Fruit fly (Drosophila melanogaster) whole organism, embryonic: Measurements from ENCODE around the gene Pex5.

ENCODE experiments used
- Antp ChIP-seq: fragments of 200-800 bp; sonication (Bioruptor generic); optimal IDR thresholded peaks from 3 replicates; lab custom pipeline; 2016; ENCODE audit warnings: missing biosample characterization, missing genetic modification characterization
- Asciz ChIP-seq: fragments of 200-800 bp; sonication (Bioruptor generic); optimal IDR thresholded peaks from 2 replicates; lab custom pipeline; 2017; ENCODE audit warnings: missing biosample characterization, mild to moderate bottlenecking, missing genetic modification characterization, missing genetic modification reagents
- CG10366 ChIP-seq: fragments of 200-800 bp; sonication (Bioruptor generic); IDR thresholded peaks from 2 replicates; pipeline ENCODE4 v1.3.6; 2022; ENCODE audit warnings: missing biosample characterization, missing genetic modification characterization
- CG10959 ChIP-seq: fragments of 200-800 bp; sonication (Bioruptor generic); IDR thresholded peaks from 2 replicates; pipeline ENCODE4 v1.3.6; 2022; ENCODE audit warnings: missing biosample characterization, missing genetic modification characterization
- CG10979 ChIP-seq: fragments of 200-800 bp; sonication (Bioruptor generic); optimal IDR thresholded peaks from 2 replicates; lab custom pipeline; 2018; ENCODE audit warnings: missing biosample characterization, mild to moderate bottlenecking, missing genetic modification characterization, moderate library complexity
- CG11560 ChIP-seq: fragments of 200-800 bp; sonication (Bioruptor generic); IDR thresholded peaks from 3 replicates; pipeline ENCODE4 v1.3.6; 2022; ENCODE audit warnings: missing biosample characterization, missing genetic modification characterization
- CG12104 ChIP-seq: fragments of 200-800 bp; sonication (Bioruptor generic); optimal IDR thresholded peaks from 3 replicates; lab custom pipeline; 2016; ENCODE audit warnings: missing biosample characterization, missing genetic modification characterization
- CG12769 ChIP-seq: fragments of 200-800 bp; sonication (Bioruptor generic); optimal IDR thresholded peaks from 2 replicates; lab custom pipeline; 2019; ENCODE audit warnings: missing biosample characterization, mild to moderate bottlenecking, missing genetic modification characterization, moderate library complexity
- CG14710 ChIP-seq: fragments of 200-800 bp; sonication (Bioruptor generic); optimal IDR thresholded peaks from 3 replicates; lab custom pipeline; 2019; ENCODE audit warnings: missing biosample characterization, mild to moderate bottlenecking, missing genetic modification characterization, moderate library complexity
- CG14860 ChIP-seq: fragments of 200-800 bp; sonication (Bioruptor generic); IDR thresholded peaks from 3 replicates; pipeline ENCODE4 v1.3.6; 2022; ENCODE audit warnings: missing biosample characterization, missing genetic modification characterization; ENCODE audit not compliant: partially characterized antibody
- CG18476 ChIP-seq: fragments of 200-800 bp; sonication (Bioruptor generic); optimal IDR thresholded peaks from 2 replicates; lab custom pipeline; 2016; ENCODE audit warnings: missing biosample characterization, mild to moderate bottlenecking, missing genetic modification characterization
- CG2202 ChIP-seq: fragments of 200-800 bp; sonication (Bioruptor generic); optimal IDR thresholded peaks from 2 replicates; lab custom pipeline; 2018; ENCODE audit warnings: missing biosample characterization, mild to moderate bottlenecking, missing genetic modification characterization
- CG3281 ChIP-seq: fragments of 200-800 bp; sonication (Bioruptor generic); optimal IDR thresholded peaks from 3 replicates; lab custom pipeline; 2017; ENCODE audit warnings: missing biosample characterization, mild to moderate bottlenecking, missing genetic modification characterization
- CG4617 ChIP-seq: fragments of 200-800 bp; sonication (Bioruptor generic); optimal IDR thresholded peaks from 3 replicates; lab custom pipeline; 2016; ENCODE audit warnings: missing biosample characterization, missing genetic modification characterization, borderline replicate concordance
- CG4854 ChIP-seq: fragments of 200-800 bp; sonication (Bioruptor generic); optimal IDR thresholded peaks from 2 replicates; lab custom pipeline; 2016; ENCODE audit warnings: missing biosample characterization, missing genetic modification characterization, inconsistent platforms
- CG7556 ChIP-seq: fragments of 200-800 bp; sonication (Bioruptor generic); optimal IDR thresholded peaks from 2 replicates; lab custom pipeline; 2017; ENCODE audit warnings: missing biosample characterization, mild to moderate bottlenecking, missing genetic modification characterization
- CG7786 ChIP-seq: fragments of 200-800 bp; sonication (Bioruptor generic); optimal IDR thresholded peaks from 2 replicates; lab custom pipeline; 2016; ENCODE audit warnings: missing biosample characterization, missing genetic modification characterization
- CG8281 ChIP-seq: fragments of 200-800 bp; sonication (Bioruptor generic); optimal IDR thresholded peaks from 2 replicates; lab custom pipeline; 2018; ENCODE audit warnings: missing biosample characterization, mild to moderate bottlenecking, missing genetic modification characterization, moderate library complexity
- CG9932 ChIP-seq: fragments of 200-800 bp; sonication (Bioruptor generic); IDR thresholded peaks from 2 replicates; pipeline ENCODE4 v1.3.6; 2022; ENCODE audit warnings: missing biosample characterization, missing genetic modification characterization
- Dfd ChIP-seq, 2 experiments: fragments of >200 bp; optimal IDR thresholded peaks; 2 replicates each; lab custom pipeline; 2017; ENCODE audit warnings: missing biosample characterization in 2 of 2, missing genetic modification characterization in 2 of 2
- Dref ChIP-seq: fragments of 200-800 bp; sonication (Bioruptor generic); IDR thresholded peaks from 2 replicates; pipeline ENCODE4 v1.3.6; 2022; ENCODE audit warnings: missing biosample characterization, missing genetic modification characterization
- ERR ChIP-seq: fragments of 200-800 bp; sonication (Bioruptor generic); optimal IDR thresholded peaks from 2 replicates; lab custom pipeline; 2016; ENCODE audit warnings: missing biosample characterization, missing genetic modification characterization
- Fer3 ChIP-seq: fragments of 200-800 bp; sonication (Bioruptor generic); optimal IDR thresholded peaks from 2 replicates; lab custom pipeline; 2018; ENCODE audit warnings: missing biosample characterization, mild to moderate bottlenecking, missing genetic modification characterization, moderate library complexity
- HmgZ ChIP-seq: fragments of 200-800 bp; sonication (Bioruptor generic); optimal IDR thresholded peaks from 2 replicates; lab custom pipeline; 2018; ENCODE audit warnings: missing biosample characterization, mild to moderate bottlenecking, missing genetic modification characterization
- Hr78 ChIP-seq, 2 experiments: fragments of 200-800 bp in 1 of 2; fragments of >200 bp in 1 of 2; sonication (Bioruptor generic) in 1 of 2; optimal IDR thresholded peaks; 2 replicates each; lab custom pipeline; 2017 to 2019; ENCODE audit warnings: missing biosample characterization in 2 of 2, missing genetic modification characterization in 2 of 2, mild to moderate bottlenecking in 1 of 2, moderate library complexity in 1 of 2
- Max ChIP-seq: fragments of 200-800 bp; sonication (Bioruptor generic); optimal IDR thresholded peaks from 2 replicates; lab custom pipeline; 2016; ENCODE audit warnings: missing biosample characterization, mild to moderate bottlenecking, missing genetic modification characterization
- NC2α ChIP-seq: fragments of 200-800 bp; sonication (Bioruptor generic); optimal IDR thresholded peaks from 2 replicates; lab custom pipeline; 2016; ENCODE audit warnings: missing biosample characterization, missing genetic modification characterization
- NfI ChIP-seq: fragments of 200-800 bp; sonication (Bioruptor generic); optimal IDR thresholded peaks from 3 replicates; lab custom pipeline; 2018; ENCODE audit warnings: missing biosample characterization, mild to moderate bottlenecking, missing genetic modification characterization, moderate library complexity
- Ravus ChIP-seq: fragments of 200-800 bp; sonication (Bioruptor generic); IDR thresholded peaks from 2 replicates; pipeline ENCODE4 v1.3.6; 2022; ENCODE audit warnings: missing biosample characterization, missing genetic modification characterization
- Six4 ChIP-seq: fragments of 200-800 bp; sonication (Bioruptor generic); optimal IDR thresholded peaks from 2 replicates; lab custom pipeline; 2016; ENCODE audit warnings: missing biosample characterization, missing genetic modification characterization
- Usf ChIP-seq: fragments of 200-800 bp; sonication (Bioruptor generic); optimal IDR thresholded peaks from 2 replicates; lab custom pipeline; 2017; ENCODE audit warnings: missing genotype, missing biosample characterization, missing genetic modification characterization
- ac ChIP-seq: fragments of 200-800 bp; sonication (Bioruptor generic); optimal IDR thresholded peaks from 3 replicates; lab custom pipeline; 2017; ENCODE audit warnings: missing biosample characterization, mild to moderate bottlenecking, missing genetic modification characterization
- crp ChIP-seq, 2 experiments: fragments of 200-800 bp; sonication (Bioruptor generic); optimal IDR thresholded peaks; 2 replicates in 1 of 2; 3 replicates in 1 of 2; lab custom pipeline; 2017; ENCODE audit warnings: missing biosample characterization in 2 of 2, missing genetic modification characterization in 2 of 2, mild to moderate bottlenecking in 1 of 2, moderate library complexity in 1 of 2
- dysf ChIP-seq: fragments of 200-800 bp; sonication (Bioruptor generic); IDR thresholded peaks from 3 replicates; pipeline ENCODE4 v1.3.6; 2022; ENCODE audit warnings: missing biosample characterization, missing genetic modification characterization
- emc ChIP-seq: fragments of 200-800 bp; sonication (Bioruptor generic); optimal IDR thresholded peaks from 2 replicates; lab custom pipeline; 2016; ENCODE audit warnings: missing biosample characterization, missing genetic modification characterization
- ham ChIP-seq: fragments of 200-800 bp; sonication (Bioruptor generic); IDR thresholded peaks from 2 replicates; pipeline ENCODE4 v1.3.6; 2022; ENCODE audit warnings: missing biosample characterization, missing genetic modification characterization
- lilli ChIP-seq: fragments of 200-800 bp; sonication (Bioruptor generic); optimal IDR thresholded peaks from 3 replicates; lab custom pipeline; 2016; ENCODE audit warnings: missing biosample characterization, missing genetic modification characterization
- luna ChIP-seq: fragments of 200-800 bp; sonication (Bioruptor generic); optimal IDR thresholded peaks from 2 replicates; lab custom pipeline; 2016; ENCODE audit warnings: missing biosample characterization, missing genetic modification characterization
- p53 ChIP-seq: fragments of 200-800 bp; sonication (Bioruptor generic); optimal IDR thresholded peaks from 2 replicates; lab custom pipeline; 2016; ENCODE audit warnings: missing biosample characterization, missing genetic modification characterization
- phol ChIP-seq: fragments of 200-800 bp; sonication (Bioruptor generic); optimal IDR thresholded peaks from 3 replicates; lab custom pipeline; 2018; ENCODE audit warnings: missing biosample characterization, mild to moderate bottlenecking, missing genetic modification characterization, moderate library complexity
- pita ChIP-seq: fragments of 200-800 bp; sonication (Bioruptor generic); optimal IDR thresholded peaks from 2 replicates; lab custom pipeline; 2017; ENCODE audit warnings: missing biosample characterization, mild to moderate bottlenecking, missing genetic modification characterization
- rib ChIP-seq: fragments of 200-800 bp; sonication (Bioruptor generic); IDR thresholded peaks from 2 replicates; pipeline ENCODE4 v1.3.6; 2022; ENCODE audit warnings: missing biosample characterization, missing genetic modification characterization
- scrt ChIP-seq: fragments of 200-800 bp; sonication (Bioruptor generic); optimal IDR thresholded peaks from 2 replicates; lab custom pipeline; 2018; ENCODE audit warnings: missing biosample characterization, mild to moderate bottlenecking, missing genetic modification characterization, moderate library complexity
- seq ChIP-seq: fragments of 200-800 bp; sonication (Bioruptor generic); IDR thresholded peaks from 2 replicates; pipeline ENCODE4 v1.3.6; 2022; ENCODE audit warnings: missing biosample characterization, missing genetic modification characterization
- sob ChIP-seq: fragments of 200-800 bp; sonication (Bioruptor generic); IDR thresholded peaks from 2 replicates; pipeline ENCODE4 v1.3.6; 2022; ENCODE audit warnings: missing biosample characterization, missing genetic modification characterization
- sr ChIP-seq: fragments of 200-800 bp; sonication (Bioruptor generic); IDR thresholded peaks from 3 replicates; pipeline ENCODE4 v1.3.6; 2022; ENCODE audit warnings: missing biosample characterization, missing genetic modification characterization
- ssp ChIP-seq: fragments of 200-800 bp; sonication (Bioruptor generic); IDR thresholded peaks from 2 replicates; pipeline ENCODE4 v1.3.6; 2022; ENCODE audit warnings: missing biosample characterization, missing genetic modification characterization
- tna ChIP-seq: fragments of 200-800 bp; sonication (Bioruptor generic); IDR thresholded peaks from 2 replicates; pipeline ENCODE4 v1.3.6; 2022; ENCODE audit warnings: missing biosample characterization, missing genetic modification characterization; ENCODE audit not compliant: partially characterized antibody
- ttk ChIP-seq: fragments of 200-800 bp; sonication (Bioruptor generic); IDR thresholded peaks from 2 replicates; pipeline ENCODE4 v2.1.2; 2022; ENCODE audit warnings: missing biosample characterization, missing genetic modification characterization
- unc-4 ChIP-seq: fragments of 200-800 bp; sonication (Bioruptor generic); IDR thresholded peaks from 2 replicates; pipeline ENCODE4 v1.3.6; 2022; ENCODE audit warnings: missing biosample characterization, missing genetic modification characterization; ENCODE audit not compliant: partially characterized antibody

The Pex5 gene

dm6 chrX:1861620-1862184, 7.2 kb downstream of the Pex5 start, which contains the start of gene deltaCOP (continued):
- TF ChIP-seq ac (no peak), CG12769 (tag; lab: Kevin White, UChicago) (no peak), CG14710 (tag; lab: Kevin White, UChicago) (peak; percentile 64), NC2α (peak; percentile 64), sr (no peak), crp (GFP tag; optimal IDR thresholded peaks at IDR 0.05; lab: Kevin White, UChicago) (peak in 1 of 2 experiments; percentile 35), dysf (GFP tag; lab: Robert Waterston, UW) (peak; percentile 90), ERR (GFP tag; lab: Kevin White, UChicago) (peak; percentile 81), CG3281 (GFP tag; lab: Kevin White, UChicago) (peak; percentile 80), CG9932 (peak; percentile 89), ttk (peak; percentile 73), Antp (GFP tag; lab: Kevin White, UChicago) (peak; percentile 91), CG10366 (GFP tag; lab: Robert Waterston, UW) (peak; percentile 82), sob (GFP tag; lab: Robert Waterston, UW) (peak; percentile 90), luna (GFP tag; lab: Kevin White, UChicago) (peak; percentile 89), CG8281 (tag; lab: Kevin White, UChicago) (no peak), phol (tag; lab: Kevin White, UChicago) (peak; percentile 84), scrt (GFP tag; lab: Kevin White, UChicago) (no peak), p53 (GFP tag; lab: Kevin White, UChicago) (peak; percentile 79), lilli (GFP tag; lab: Kevin White, UChicago) (peak; percentile 93), CG10959 (GFP tag; lab: Robert Waterston, UW) (peak; percentile 55), Dref (GFP tag; lab: Robert Waterston, UW) (0 out of 2 replicates have a peak, but pooled peaks have one; percentile 26), Max (GFP tag; lab: Kevin White, UChicago) (peak; percentile 88), CG7556 (GFP tag; lab: Kevin White, UChicago) (peak; percentile 77), CG12104 (peak; percentile 63), CG4617 (peak; percentile 78), CG18476 (GFP tag; lab: Kevin White, UChicago) (peak; percentile 78), Ravus (GFP tag; lab: Robert Waterston, UW) (peak; percentile 24; the same call in 1 of the 2 replicates), tna (GFP tag; lab: Robert Waterston, UW) (no peak), CG7786 (GFP tag; lab: Kevin White, UChicago) (peak; percentile 93), CG11560 (tag; lab: Robert Waterston, UW) (peak; percentile 72; the same call in 2 of the 3 replicates), Dfd (GFP tag; optimal IDR thresholded peaks at IDR 0.05; lab: Kevin White, UChicago) (no peak), Asciz (GFP tag; lab: Kevin White, UChicago) (no peak), rib (GFP tag; lab: Robert Waterston, UW) (peak; percentile 75), ham (GFP tag; lab: Robert Waterston, UW) (peak; percentile 65; the same call in 1 of the 2 replicates), Usf (GFP tag; lab: Kevin White, UChicago) (peak; percentile 47), Six4 (GFP tag; lab: Kevin White, UChicago) (peak; percentile 78), CG10979 (tag; lab: Kevin White, UChicago) (peak; percentile 64), emc (GFP tag; lab: Kevin White, UChicago) (peak; percentile 69), CG14860 (GFP tag; lab: Robert Waterston, UW) (no peak), ssp (GFP tag; lab: Robert Waterston, UW) (peak; percentile 74), Fer3 (peak; percentile 64), NfI (GFP tag; lab: Kevin White, UChicago) (peak; percentile 79), Hr78 (GFP tag; optimal IDR thresholded peaks at IDR 0.05; lab: Kevin White, UChicago) (peak in 1 of 2 experiments; percentile 2), pita (GFP tag; lab: Kevin White, UChicago) (no peak), seq (GFP tag; lab: Robert Waterston, UW) (peak; percentile 82), CG2202 (peak; percentile 47), CG4854 (GFP tag; lab: Kevin White, UChicago) (peak; percentile 46), HmgZ (tag; lab: Kevin White, UChicago) (peak; percentile 79), unc-4 (GFP tag; lab: Robert Waterston, UW) (no peak)
